Fruit fly (Drosophila melanogaster): Measurements from ENCODE around the gene CG17625.
A peak's percentile ranks its signal among the peaks of the same experiment; 100 is the strongest.

Gene CG17625

dm6 chr3R:22686336-22686874 lies at the start of gene CG17625, which contains the start of gene Gclm:
Gene CG17625, plus strand, starts transcription at chr3R:22686849.
Gene Gclm, minus strand, starts transcription at chr3R:22686510.
- TF ChIP-seq CG4496 (GFP tag; IDR thresholded peaks at IDR 0.05), result peak; percentile 20; the same call in 1 of the 3 replicates
- TF ChIP-seq CG12605 (GFP tag; IDR thresholded peaks at IDR 0.05), result peak; percentile 71
- no peak for TF ChIP-seq CG14655 (GFP tag; optimal IDR thresholded peaks at IDR 0.05)
- no peak for TF ChIP-seq EcR (GFP tag; optimal IDR thresholded peaks at IDR 0.05)
- 0 out of 3 replicates have a peak, but pooled peaks have one; percentile 58 for TF ChIP-seq fd96Ca (GFP tag; IDR thresholded peaks at IDR 0.05)
- peak; percentile 32 for TF ChIP-seq CG15710 (tag; optimal IDR thresholded peaks at IDR 0.05)
- TF ChIP-seq Snoo (tag; optimal IDR thresholded peaks at IDR 0.05), result peak; percentile 52
- TF ChIP-seq Pif1B (GFP tag; optimal IDR thresholded peaks at IDR 0.05), result no peak
- TF ChIP-seq CG17806 (tag; optimal IDR thresholded peaks at IDR 0.05), result peak; percentile 1
- TF ChIP-seq CG34367 (tag; optimal IDR thresholded peaks at IDR 0.05), result peak; percentile 2
- peak; percentile 55 for TF ChIP-seq gl (tag; optimal IDR thresholded peaks at IDR 0.05)
- no peak for TF ChIP-seq Pif1A (GFP tag; optimal IDR thresholded peaks at IDR 0.05)
- TF ChIP-seq CG32121 (GFP tag; IDR thresholded peaks at IDR 0.05), result peak; percentile 49; the same call in 1 of the 2 replicates
- TF ChIP-seq CG8301 (tag; optimal IDR thresholded peaks at IDR 0.05), result peak; percentile 19
- TF ChIP-seq Ets98B (GFP tag; IDR thresholded peaks at IDR 0.05), result peak; percentile 45; the same call in 1 of the 2 replicates
- TF ChIP-seq CG13204 (GFP tag; optimal IDR thresholded peaks at IDR 0.05), result no peak
- TF ChIP-seq rn (GFP tag; IDR thresholded peaks at IDR 0.05), result no peak
- no peak for TF ChIP-seq D1 (tag; optimal IDR thresholded peaks at IDR 0.05)
- no peak for TF ChIP-seq CG10348 (GFP tag; IDR thresholded peaks at IDR 0.05)
- TF ChIP-seq CG8159 (tag; optimal IDR thresholded peaks at IDR 0.05), result peak; percentile 26
- TF ChIP-seq CG9948 (tag; optimal IDR thresholded peaks at IDR 0.05), result peak; percentile 1

- no peak for TF ChIP-seq CG17806 (tag; optimal IDR thresholded peaks at IDR 0.05)
- no peak for TF ChIP-seq CG4496 (GFP tag; IDR thresholded peaks at IDR 0.05)
- no peak for TF ChIP-seq fd96Ca (GFP tag; IDR thresholded peaks at IDR 0.05)
- no peak for TF ChIP-seq CG10348 (GFP tag; IDR thresholded peaks at IDR 0.05)
- TF ChIP-seq EcR (GFP tag; optimal IDR thresholded peaks at IDR 0.05), result no peak
- no peak for TF ChIP-seq Ets98B (GFP tag; IDR thresholded peaks at IDR 0.05)
- no peak for TF ChIP-seq CG13204 (GFP tag; optimal IDR thresholded peaks at IDR 0.05)
- TF ChIP-seq CG8159 (tag; optimal IDR thresholded peaks at IDR 0.05), result no peak
- TF ChIP-seq CG15710 (tag; optimal IDR thresholded peaks at IDR 0.05), result no peak
- no peak for TF ChIP-seq CG32121 (GFP tag; IDR thresholded peaks at IDR 0.05)
- TF ChIP-seq Pif1B (GFP tag; optimal IDR thresholded peaks at IDR 0.05), result no peak
- TF ChIP-seq Snoo (tag; optimal IDR thresholded peaks at IDR 0.05), result no peak
Observed at dm6 chr3R:22638604-22639238, 47.9 kb upstream of the CG17625 start.

- TF ChIP-seq CG12605 (GFP tag; IDR thresholded peaks at IDR 0.05) (no peak), fd96Ca (GFP tag; IDR thresholded peaks at IDR 0.05) (no peak), CG8301 (tag; optimal IDR thresholded peaks at IDR 0.05) (no peak), CG4496 (GFP tag; IDR thresholded peaks at IDR 0.05) (no peak), D1 (tag; optimal IDR thresholded peaks at IDR 0.05) (no peak), Snoo (tag; optimal IDR thresholded peaks at IDR 0.05) (no peak), CG9948 (tag; optimal IDR thresholded peaks at IDR 0.05) (no peak), CG17806 (tag; optimal IDR thresholded peaks at IDR 0.05) (no peak), CG14655 (GFP tag; optimal IDR thresholded peaks at IDR 0.05) (no peak), CG32121 (GFP tag; IDR thresholded peaks at IDR 0.05) (no peak), Ets98B (GFP tag; IDR thresholded peaks at IDR 0.05) (no peak)
Observed at dm6 chr3R:22639239-22639858, 47.3 kb upstream of the CG17625 start, which contains the start of the genes loco and wake. Gene loco, minus strand, starts transcription at chr3R:22639387. Gene wake, plus strand, starts transcription at chr3R:22639808.

- no peak for TF ChIP-seq CG34367 (tag; optimal IDR thresholded peaks at IDR 0.05)
- TF ChIP-seq D1 (tag; optimal IDR thresholded peaks at IDR 0.05), result no peak
- TF ChIP-seq CG17806 (tag; optimal IDR thresholded peaks at IDR 0.05), result no peak
- no peak for TF ChIP-seq CG9948 (tag; optimal IDR thresholded peaks at IDR 0.05)
- TF ChIP-seq CG13204 (GFP tag; optimal IDR thresholded peaks at IDR 0.05), result no peak
- no peak for TF ChIP-seq CG15710 (tag; optimal IDR thresholded peaks at IDR 0.05)
- no peak for TF ChIP-seq Ets98B (GFP tag; IDR thresholded peaks at IDR 0.05)
- TF ChIP-seq rn (GFP tag; IDR thresholded peaks at IDR 0.05), result no peak
- no peak for TF ChIP-seq Pif1A (GFP tag; optimal IDR thresholded peaks at IDR 0.05)
Observed at dm6 chr3R:22649859-22650258, 36.8 kb upstream of the CG17625 start.

- TF ChIP-seq CG14655 (GFP tag; optimal IDR thresholded peaks at IDR 0.05) (peak; percentile 37), Snoo (tag; optimal IDR thresholded peaks at IDR 0.05) (no peak), Pif1A (GFP tag; optimal IDR thresholded peaks at IDR 0.05) (peak; percentile 72), EcR (GFP tag; optimal IDR thresholded peaks at IDR 0.05) (no peak), CG15710 (tag; optimal IDR thresholded peaks at IDR 0.05) (peak; percentile 62), gl (tag; optimal IDR thresholded peaks at IDR 0.05) (no peak), CG10348 (GFP tag; IDR thresholded peaks at IDR 0.05) (no peak), CG4496 (GFP tag; IDR thresholded peaks at IDR 0.05) (peak; percentile 68), D1 (tag; optimal IDR thresholded peaks at IDR 0.05) (no peak), CG8159 (tag; optimal IDR thresholded peaks at IDR 0.05) (peak; percentile 28), CG32121 (GFP tag; IDR thresholded peaks at IDR 0.05) (peak; percentile 61), Pif1B (GFP tag; optimal IDR thresholded peaks at IDR 0.05) (no peak), fd96Ca (GFP tag; IDR thresholded peaks at IDR 0.05) (no peak), CG34367 (tag; optimal IDR thresholded peaks at IDR 0.05) (peak; percentile 61), CG12605 (GFP tag; IDR thresholded peaks at IDR 0.05) (no peak), rn (GFP tag; IDR thresholded peaks at IDR 0.05) (no peak), CG8301 (tag; optimal IDR thresholded peaks at IDR 0.05) (peak; percentile 45), CG9948 (tag; optimal IDR thresholded peaks at IDR 0.05) (peak; percentile 45), CG17806 (tag; optimal IDR thresholded peaks at IDR 0.05) (no peak), CG13204 (GFP tag; optimal IDR thresholded peaks at IDR 0.05) (no peak), Ets98B (GFP tag; IDR thresholded peaks at IDR 0.05) (peak; percentile 21; the same call in 1 of the 2 replicates)
Observed at dm6 chr3R:22663115-22663514, 23.5 kb upstream of the CG17625 start.
